Fruit fly (Drosophila melanogaster) Kc167 (cell line): ENCODE data around the gene Cmpk.

Experiments
- Myc ChIP-seq: fragments of >200 bp; optimal IDR thresholded peaks from 2 replicates; lab custom pipeline; 2017; ENCODE audit warnings: missing external identifiers
- h ChIP-seq: fragments of >200 bp; optimal IDR thresholded peaks from 3 replicates; lab custom pipeline; 2018; ENCODE audit warnings: missing external identifiers

- no peak for TF ChIP-seq h
- no peak for TF ChIP-seq Myc (lab: Kevin White, UChicago)
Measured at dm6 chr3R:26012288-26012687, 43.0 kb downstream of the Cmpk start.
